Worm (Caenorhabditis elegans) whole organism, late embryonic: ENCODE results near the gene nlp-56.

Source experiments
- C08G9.2 ChIP-seq: sonication (generic microtip); optimal IDR thresholded peaks from 2 replicates; lab custom pipeline; 2016; ENCODE audit warnings: mild to moderate bottlenecking, missing genetic modification characterization, moderate library complexity, missing compliant biosample characterization
- C38D4.7 ChIP-seq: fragments of 200-800 bp; sonication (Bioruptor generic); optimal IDR thresholded peaks from 2 replicates; lab custom pipeline; 2018; ENCODE audit warnings: mild to moderate bottlenecking, missing genetic modification characterization, moderate library complexity, missing compliant biosample characterization
- F13H6.1 ChIP-seq: sonication (generic microtip); optimal IDR thresholded peaks from 2 replicates; lab custom pipeline; 2016; ENCODE audit warnings: missing genetic modification characterization, missing compliant biosample characterization
- Y22D7AL.16 ChIP-seq: sonication (generic microtip); optimal IDR thresholded peaks from 2 replicates; lab custom pipeline; 2016; ENCODE audit warnings: missing genetic modification characterization, missing compliant biosample characterization
- ceh-14 ChIP-seq: sonication (generic microtip); optimal IDR thresholded peaks from 2 replicates; lab custom pipeline; 2016; ENCODE audit warnings: missing genotype, missing genetic modification characterization, missing compliant biosample characterization
- ceh-24 ChIP-seq: sonication (generic microtip); optimal IDR thresholded peaks from 2 replicates; lab custom pipeline; 2016; ENCODE audit warnings: mild to moderate bottlenecking, missing genetic modification characterization, missing compliant biosample characterization
- ceh-31 ChIP-seq: sonication (generic microtip); optimal IDR thresholded peaks from 2 replicates; lab custom pipeline; 2016; ENCODE audit warnings: missing genetic modification characterization, missing compliant biosample characterization
- ceh-34 ChIP-seq: sonication (generic microtip); optimal IDR thresholded peaks from 2 replicates; lab custom pipeline; 2016; ENCODE audit warnings: mild to moderate bottlenecking, missing genetic modification characterization, missing compliant biosample characterization
- ceh-45 ChIP-seq: fragments of 200-800 bp; sonication (Bioruptor generic); IDR thresholded peaks from 2 replicates; pipeline ENCODE4 v1.3.6; 2022; ENCODE audit warnings: missing genetic modification reagents, missing genetic modification characterization, missing compliant biosample characterization
- ceh-48 ChIP-seq: sonication (generic microtip); optimal IDR thresholded peaks from 2 replicates; lab custom pipeline; 2016; ENCODE audit warnings: missing genetic modification characterization, inconsistent platforms, missing compliant biosample characterization
- ceh-9 ChIP-seq: sonication (generic microtip); optimal IDR thresholded peaks from 2 replicates; lab custom pipeline; 2016; ENCODE audit warnings: mild to moderate bottlenecking, missing genetic modification characterization, inconsistent platforms, missing compliant biosample characterization
- che-1 ChIP-seq: sonication (generic microtip); optimal IDR thresholded peaks from 2 replicates; lab custom pipeline; 2016; ENCODE audit warnings: mild to moderate bottlenecking, missing genetic modification characterization, missing compliant biosample characterization
- elt-2 ChIP-seq: sonication (generic microtip); optimal IDR thresholded peaks from 2 replicates; lab custom pipeline; 2016; ENCODE audit warnings: missing genetic modification reagents, missing genetic modification characterization, missing compliant biosample characterization
- eyg-1 ChIP-seq: sonication (generic microtip); optimal IDR thresholded peaks from 2 replicates; lab custom pipeline; 2016; ENCODE audit warnings: missing genotype, missing genetic modification characterization, missing compliant biosample characterization
- fkh-10 ChIP-seq: fragments of 150-350 bp; optimal IDR thresholded peaks from 2 replicates; lab custom pipeline; 2014; ENCODE audit warnings: missing biosample characterization, missing genetic modification reagents, missing genetic modification characterization
- fkh-6 ChIP-seq: sonication (generic microtip); optimal IDR thresholded peaks from 2 replicates; lab custom pipeline; 2016; ENCODE audit warnings: missing genetic modification characterization, missing compliant biosample characterization
- gmeb-2 ChIP-seq: sonication (generic microtip); optimal IDR thresholded peaks from 2 replicates; lab custom pipeline; 2016; ENCODE audit warnings: missing genetic modification characterization, inconsistent platforms, missing compliant biosample characterization
- hlh-6 ChIP-seq: sonication (generic microtip); optimal IDR thresholded peaks from 2 replicates; lab custom pipeline; 2016; ENCODE audit warnings: missing genotype, missing genetic modification characterization, missing compliant biosample characterization
- hlh-8 ChIP-seq: sonication (generic microtip); optimal IDR thresholded peaks from 2 replicates; lab custom pipeline; 2016; ENCODE audit warnings: missing genotype, missing genetic modification characterization, missing compliant biosample characterization
- lim-6 ChIP-seq: sonication (generic microtip); optimal IDR thresholded peaks from 2 replicates; lab custom pipeline; 2016; ENCODE audit warnings: missing genetic modification characterization, missing compliant biosample characterization
- madf-2 ChIP-seq: sonication (generic microtip); optimal IDR thresholded peaks from 2 replicates; lab custom pipeline; 2017; ENCODE audit warnings: missing genetic modification characterization, missing compliant biosample characterization
- nfya-1 ChIP-seq: sonication (generic microtip); optimal IDR thresholded peaks from 2 replicates; lab custom pipeline; 2017; ENCODE audit warnings: missing genetic modification characterization, mild to moderate bottlenecking, missing compliant biosample characterization, antibody characterized with exemption, moderate library complexity
- nhr-232 ChIP-seq: sonication (generic microtip); optimal IDR thresholded peaks from 2 replicates; lab custom pipeline; 2016; ENCODE audit warnings: missing genetic modification characterization, missing compliant biosample characterization
- npax-4 ChIP-seq: sonication (generic microtip); optimal IDR thresholded peaks from 2 replicates; lab custom pipeline; 2016; ENCODE audit warnings: missing genetic modification characterization, missing compliant biosample characterization
- pag-3 ChIP-seq: sonication (generic microtip); optimal IDR thresholded peaks from 2 replicates; lab custom pipeline; 2016; ENCODE audit warnings: missing compliant biosample characterization, missing genetic modification characterization, borderline replicate concordance
- pat-9 ChIP-seq: fragments of 200-800 bp; sonication (Bioruptor generic); optimal IDR thresholded peaks from 2 replicates; lab custom pipeline; 2018; ENCODE audit warnings: mild to moderate bottlenecking, missing genetic modification characterization, moderate library complexity, missing compliant biosample characterization
- pax-1 ChIP-seq: fragments of 150-350 bp; optimal IDR thresholded peaks from 2 replicates; lab custom pipeline; 2014; ENCODE audit warnings: missing biosample characterization, missing genetic modification characterization
- pha-4 ChIP-seq: fragments of 150-350 bp; optimal IDR thresholded peaks from 2 replicates; lab custom pipeline; 2018; ENCODE audit warnings: missing biosample characterization, missing genetic modification reagents, missing genetic modification characterization
- pqm-1 ChIP-seq: sonication (generic microtip); optimal IDR thresholded peaks from 2 replicates; lab custom pipeline; 2016; ENCODE audit warnings: missing genetic modification characterization, missing compliant biosample characterization
- sdc-2 ChIP-seq: sonication (generic microtip); optimal IDR thresholded peaks from 2 replicates; lab custom pipeline; 2016; ENCODE audit warnings: missing genotype, missing genetic modification characterization, missing compliant biosample characterization
- sox-4 ChIP-seq: sonication (generic microtip); optimal IDR thresholded peaks from 2 replicates; lab custom pipeline; 2017; ENCODE audit warnings: mild to moderate bottlenecking, missing genetic modification characterization, inconsistent platforms, missing compliant biosample characterization
- syd-9 ChIP-seq: sonication (generic microtip); optimal IDR thresholded peaks from 2 replicates; lab custom pipeline; 2016; ENCODE audit warnings: mild to moderate bottlenecking, missing genetic modification characterization, moderate library complexity, missing compliant biosample characterization
- ttx-3 ChIP-seq: sonication (generic microtip); optimal IDR thresholded peaks from 2 replicates; lab custom pipeline; 2016; ENCODE audit warnings: missing genetic modification reagents, missing genetic modification characterization, missing compliant biosample characterization
- unc-3 ChIP-seq, 2 experiments: fragments of 200-800 bp in 1 of 2; sonication (Bioruptor generic) in 1 of 2; sonication (generic microtip) in 1 of 2; conservative IDR thresholded peaks in 1 of 2; optimal IDR thresholded peaks in 1 of 2; 2 replicates each; pipeline versions ENCODE4 v1.3.6 to Lab custom; 2016 to 2022; ENCODE audit warnings: missing compliant biosample characterization in 2 of 2, missing genetic modification characterization in 2 of 2, missing genetic modification reagents in 1 of 2
- zip-5 ChIP-seq: sonication (generic microtip); optimal IDR thresholded peaks from 2 replicates; lab custom pipeline; 2016; ENCODE audit warnings: missing genetic modification characterization, missing compliant biosample characterization
- ztf-16 ChIP-seq: sonication (generic microtip); optimal IDR thresholded peaks from 2 replicates; lab custom pipeline; 2017; ENCODE audit warnings: missing genetic modification characterization, missing compliant biosample characterization

The nlp-56 gene

ce11 chrIV:14816288-14816687, 31.8 kb upstream of the nlp-56 start, which contains the start of gene Y57G11C.46:
TSS of gene Y57G11C.46 (minus strand) at chrIV:14816388.
- TF ChIP-seq fkh-10 (GFP tag; lab: Kevin White, UChicago) (no peak), pag-3 (tag; lab: Kevin White, UChicago) (no peak), unc-3 (GFP tag; conservative IDR thresholded peaks at IDR 0.05; lab: Robert Waterston, UW) (no peak), unc-3 (tag; optimal IDR thresholded peaks at IDR 0.05; lab: Kevin White, UChicago) (no peak), pat-9 (tag; lab: Kevin White, UChicago) (no peak), Y22D7AL.16 (tag; lab: Kevin White, UChicago) (no peak), ttx-3 (tag; lab: Kevin White, UChicago) (no peak), fkh-6 (tag; lab: Kevin White, UChicago) (no peak), pax-1 (tag; lab: Kevin White, UChicago) (no peak), npax-4 (tag; lab: Kevin White, UChicago) (no peak), nhr-232 (tag; lab: Kevin White, UChicago) (no peak), hlh-8 (no peak), eyg-1 (no peak), ceh-31 (tag; lab: Kevin White, UChicago) (no peak)

- no peak for TF ChIP-seq ceh-45
- TF ChIP-seq ztf-16 (tag; lab: Kevin White, UChicago) = no peak
- TF ChIP-seq sdc-2 = no peak
- TF ChIP-seq gmeb-2 (tag; lab: Kevin White, UChicago) = no peak
- TF ChIP-seq madf-2 (tag; lab: Kevin White, UChicago) = no peak
- TF ChIP-seq eyg-1 = no peak
- no peak for TF ChIP-seq fkh-6 (tag; lab: Kevin White, UChicago)
- peak; percentile 9 for TF ChIP-seq ceh-31 (tag; lab: Kevin White, UChicago)
Measured at ce11 chrIV:14806903-14807302, 22.4 kb upstream of the nlp-56 start, which contains the start of gene oig-5. TSS of gene oig-5 (plus strand) at chrIV:14807203.

- no peak for TF ChIP-seq ceh-14 (tag; lab: Kevin White, UChicago)
- no peak for TF ChIP-seq hlh-8
- TF ChIP-seq ceh-34 (tag; lab: Kevin White, UChicago) = no peak
- TF ChIP-seq pat-9 (tag; lab: Kevin White, UChicago) = no peak
- no peak for TF ChIP-seq pha-4
- TF ChIP-seq pqm-1 (tag; lab: Kevin White, UChicago) = no peak
- no peak for TF ChIP-seq pax-1 (tag; lab: Kevin White, UChicago)
- no peak for TF ChIP-seq zip-5 (tag; lab: Kevin White, UChicago)
- TF ChIP-seq C08G9.2 (tag; lab: Kevin White, UChicago) = no peak
- no peak for TF ChIP-seq elt-2 (tag; lab: Kevin White, UChicago)
- no peak for TF ChIP-seq eyg-1
- TF ChIP-seq lim-6 = no peak
- no peak for TF ChIP-seq nhr-232 (tag; lab: Kevin White, UChicago)
- TF ChIP-seq hlh-6 = no peak
- TF ChIP-seq sdc-2 = no peak
- TF ChIP-seq pag-3 (tag; lab: Kevin White, UChicago) = no peak
- TF ChIP-seq, all 69 proteins: peak for 0
Measured at ce11 chrIV:14802316-14802715, 17.8 kb upstream of the nlp-56 start, which contains the start of gene Y57G11C.1142. TSS of gene Y57G11C.1142 (plus strand) at chrIV:14802616.

ce11 chrIV:14800931-14801330, 16.4 kb upstream of the nlp-56 start:
- TF ChIP-seq ztf-16 (tag; lab: Kevin White, UChicago) (no peak), nfya-1 (tag; lab: Kevin White, UChicago) (peak; percentile 68)

- TF ChIP-seq F13H6.1 (tag; lab: Kevin White, UChicago) = no peak
- no peak for TF ChIP-seq che-1 (tag; lab: Kevin White, UChicago)
- no peak for TF ChIP-seq madf-2 (tag; lab: Kevin White, UChicago)
- TF ChIP-seq npax-4 (tag; lab: Kevin White, UChicago) = no peak
- TF ChIP-seq ceh-48 (tag; lab: Kevin White, UChicago) = no peak
- TF ChIP-seq syd-9 (tag; lab: Kevin White, UChicago) = no peak
- no peak for TF ChIP-seq C38D4.7 (GFP tag; lab: Kevin White, UChicago)
- TF ChIP-seq ceh-9 (tag; lab: Kevin White, UChicago) = no peak
- no peak for TF ChIP-seq sox-4 (tag; lab: Kevin White, UChicago)
- TF ChIP-seq ceh-24 (tag; lab: Kevin White, UChicago) = no peak
- no peak for TF ChIP-seq C08G9.2 (tag; lab: Kevin White, UChicago)
- TF ChIP-seq, all 69 proteins: peak for 0
Measured at ce11 chrIV:14799186-14799585, 14.6 kb upstream of the nlp-56 start, which contains the start of gene Y57G11C.14. TSS of gene Y57G11C.14 (plus strand) at chrIV:14799311.
